Worm (Caenorhabditis elegans): ENCODE measurements around the gene ptr-13.

DNA sequence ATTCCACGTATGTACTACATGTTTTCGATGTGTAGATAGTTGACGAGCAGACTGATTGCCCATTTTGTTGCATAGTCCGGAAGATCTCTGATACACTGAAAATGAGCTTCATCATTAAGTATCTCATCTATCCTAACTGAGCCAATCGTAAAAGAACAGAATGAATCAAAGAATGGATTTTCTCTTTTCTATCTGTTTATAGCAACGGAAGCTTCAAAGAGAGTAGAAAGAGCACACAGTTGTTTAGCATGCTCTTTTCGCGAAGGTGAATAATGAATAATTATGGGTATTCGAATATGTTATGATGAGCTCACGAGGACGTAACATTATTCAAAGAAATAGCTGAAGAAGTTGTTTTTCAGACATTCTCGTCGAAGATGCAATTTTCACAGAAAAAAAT is 51.2 kb downstream of the ptr-13 start, which contains the start of gene glb-4:
- TF ChIP-seq ceh-82 (tag; optimal IDR thresholded peaks at IDR 0.05) (no peak), fkh-4 (tag; optimal IDR thresholded peaks at IDR 0.05; ENCODE audit: borderline replicate concordance) (no peak), nhr-28 (tag; optimal IDR thresholded peaks at IDR 0.05) (no peak), hlh-4 (tag; optimal IDR thresholded peaks at IDR 0.05) (no peak), unc-62 (GFP tag; optimal IDR thresholded peaks at IDR 0.05) (no peak), tbx-2 (tag; optimal IDR thresholded peaks at IDR 0.05) (no peak), nhr-12 (tag; optimal IDR thresholded peaks at IDR 0.05) (no peak), zip-4 (GFP tag; optimal IDR thresholded peaks at IDR 0.05) (no peak), nhr-11 (tag; optimal IDR thresholded peaks at IDR 0.05) (no peak), ama-1 (optimal IDR thresholded peaks at IDR 0.05) (no peak), mdl-1 (tag; optimal IDR thresholded peaks at IDR 0.05) (no peak), zag-1 (tag; optimal IDR thresholded peaks at IDR 0.05) (no peak), unc-130 (tag; optimal IDR thresholded peaks at IDR 0.05) (no peak)
